Worm (Caenorhabditis elegans) whole organism, mixed stage, embryonic: ENCODE data around the gene Y11D7A.10.
A peak's percentile ranks its signal among the peaks of the same experiment; 100 is the strongest.

ENCODE experiments used
- elt-1 ChIP-seq: sonication (generic microtip); optimal IDR thresholded peaks from 2 replicates; lab custom pipeline; 2017; ENCODE audit warnings: missing genetic modification characterization, mild to moderate bottlenecking, missing compliant biosample characterization, antibody characterized with exemption, moderate library complexity, borderline replicate concordance; ENCODE audit not compliant: insufficient read depth
- nhr-12 ChIP-seq: fragments of 150-350 bp; optimal IDR thresholded peaks from 2 replicates; lab custom pipeline; 2014; ENCODE audit warnings: missing biosample characterization, missing genetic modification characterization
- nhr-237 ChIP-seq: fragments of 150-350 bp; optimal IDR thresholded peaks from 2 replicates; lab custom pipeline; 2014; ENCODE audit warnings: missing biosample characterization, missing genetic modification characterization
- sem-2 ChIP-seq: fragments of 200-800 bp; sonication (Bioruptor generic); optimal IDR thresholded peaks from 2 replicates; lab custom pipeline; 2018; ENCODE audit warnings: mild to moderate bottlenecking, missing genetic modification characterization, missing compliant biosample characterization
- snpc-4 ChIP-seq: fragments of 150-350 bp; optimal IDR thresholded peaks from 2 replicates; lab custom pipeline; 2014; ENCODE audit warnings: missing biosample characterization, missing genetic modification characterization
- tbx-8 ChIP-seq: fragments of 200-800 bp; sonication (Bioruptor generic); optimal IDR thresholded peaks from 2 replicates; lab custom pipeline; 2018; ENCODE audit warnings: mild to moderate bottlenecking, missing genetic modification characterization, moderate library complexity, missing compliant biosample characterization
- unc-62 ChIP-seq: fragments of 150-350 bp; optimal IDR thresholded peaks from 2 replicates; lab custom pipeline; 2014; ENCODE audit warnings: missing biosample characterization, missing genetic modification reagents, missing genetic modification characterization

DNA sequence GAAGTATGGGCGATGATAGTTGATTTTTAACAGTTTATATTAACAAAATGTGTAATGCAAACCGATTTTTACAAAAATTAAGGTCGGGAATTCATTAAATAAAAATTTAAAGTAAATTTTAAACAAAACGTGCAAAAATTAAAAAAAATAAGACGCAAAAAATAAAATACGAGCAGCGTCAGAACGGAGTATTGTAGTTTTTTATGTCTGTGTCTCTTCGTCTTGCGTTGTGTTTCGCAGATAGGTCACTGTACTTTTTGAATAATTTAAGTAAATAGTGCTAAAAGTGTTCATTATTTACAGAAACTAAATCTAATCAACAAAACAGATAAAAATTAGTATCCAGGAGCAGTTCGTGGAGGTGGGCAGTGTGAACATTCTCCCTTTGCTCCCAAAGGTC, 766 bp upstream of the Y11D7A.10 start:
- TF ChIP-seq sem-2 (GFP tag; lab: Kevin White, UChicago) (no peak), elt-1 (no peak), unc-62 (GFP tag; lab: Kevin White, UChicago) (no peak), snpc-4 (no peak), nhr-12 (no peak), nhr-237 (peak; percentile 3), tbx-8 (GFP tag; lab: Kevin White, UChicago) (no peak)
